Worm (Caenorhabditis elegans) whole organism, midembryonic: ENCODE results near the gene F55C10.4.

Experiments
- flt-1 ChIP-seq: fragments of 200-800 bp; sonication (Bioruptor generic); IDR thresholded peaks from 2 replicates; pipeline ENCODE4 v1.3.6; 2022; ENCODE audit warnings: missing genetic modification characterization, missing compliant biosample characterization
- med-1 ChIP-seq: sonication (generic microtip); optimal IDR thresholded peaks from 2 replicates; lab custom pipeline; 2017; ENCODE audit warnings: missing genetic modification characterization, mild to moderate bottlenecking, missing compliant biosample characterization, antibody characterized with exemption, missing genetic modification reagents; ENCODE audit not compliant: insufficient read depth
- ref-1 ChIP-seq: fragments of 200-800 bp; sonication (Bioruptor generic); conservative IDR thresholded peaks from 2 replicates; pipeline ENCODE4 v1.3.6; 2022; ENCODE audit warnings: missing genetic modification reagents, missing genetic modification characterization, missing compliant biosample characterization
- tab-1 ChIP-seq: fragments of 200-800 bp; sonication (Bioruptor generic); IDR thresholded peaks from 2 replicates; pipeline ENCODE4 v1.3.6; 2022; ENCODE audit warnings: missing genetic modification characterization, missing compliant biosample characterization

DNA sequence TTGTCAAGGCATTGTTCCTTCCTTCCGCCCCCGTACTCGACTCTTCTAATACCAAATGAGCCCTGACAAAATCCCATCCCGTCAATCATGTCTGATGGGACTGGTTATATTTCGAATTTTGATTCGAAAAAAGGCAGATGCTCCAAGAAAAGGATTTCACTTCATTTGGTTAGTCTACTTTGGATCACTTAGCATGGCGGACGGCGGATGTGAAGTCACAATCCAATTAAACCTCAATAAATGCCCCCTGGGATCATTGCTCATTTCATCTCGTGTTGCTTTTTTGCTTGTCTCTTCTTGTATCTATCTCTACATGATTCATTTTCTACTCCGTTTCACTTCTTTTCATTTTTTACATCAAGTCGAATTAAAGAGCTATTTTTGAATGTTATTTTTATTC lies 7.2 kb upstream of the F55C10.4 start:
- no peak for TF ChIP-seq tab-1 (GFP tag; lab: Robert Waterston, UW)
- no peak for TF ChIP-seq flt-1 (GFP tag; lab: Robert Waterston, UW)
- no peak for TF ChIP-seq ref-1 (GFP tag; lab: Robert Waterston, UW)
- no peak for TF ChIP-seq med-1 (GFP tag; lab: Kevin White, UChicago)
